Worm (Caenorhabditis elegans) whole organism, L4 larva: ENCODE results near the gene cap-1.
A peak's percentile ranks its signal among the peaks of the same experiment; 100 is the strongest.

Source experiments
- R02D3.7 ChIP-seq: fragments of 150-350 bp; sonication (generic microtip); optimal IDR thresholded peaks from 3 replicates; lab custom pipeline; 2014; ENCODE audit warnings: missing biosample characterization, missing genetic modification characterization
- ama-1 ChIP-seq: fragments of 150-350 bp; optimal IDR thresholded peaks from 2 replicates; lab custom pipeline; 2014; ENCODE audit warnings: inconsistent platforms, mixed read lengths
- lin-1 ChIP-seq: fragments of 200-800 bp; sonication (Bioruptor generic); IDR thresholded peaks from 2 replicates; pipeline ENCODE4 v1.3.6; 2022; ENCODE audit warnings: missing genetic modification reagents, missing genetic modification characterization, missing compliant biosample characterization
- lin-13 ChIP-seq: fragments of 150-350 bp; optimal IDR thresholded peaks from 2 replicates; lab custom pipeline; 2014; ENCODE audit warnings: missing biosample characterization, missing genetic modification reagents, missing genetic modification characterization
- lin-15B ChIP-seq: fragments of 150-350 bp; sonication (generic microtip); optimal IDR thresholded peaks from 3 replicates; lab custom pipeline; 2014; ENCODE audit warnings: missing biosample characterization, missing genetic modification characterization
- mes-2 ChIP-seq: sonication (generic microtip); optimal IDR thresholded peaks from 2 replicates; lab custom pipeline; 2016; ENCODE audit warnings: missing genotype, mild to moderate bottlenecking, missing genetic modification characterization, missing compliant biosample characterization; ENCODE audit not compliant: poor library complexity, severe bottlenecking
- pha-4 ChIP-seq, 2 experiments: fragments of 150-350 bp in 1 of 2; fragments of 200-800 bp in 1 of 2; sonication (Bioruptor generic) in 1 of 2; IDR thresholded peaks in 1 of 2; optimal IDR thresholded peaks in 1 of 2; 2 replicates each; pipeline versions ENCODE4 v1.3.6 to Lab custom; 2014 to 2022; ENCODE audit warnings: missing genetic modification characterization in 2 of 2, missing genetic modification reagents in 2 of 2, missing biosample characterization in 1 of 2, missing compliant biosample characterization in 1 of 2
- rbr-2 ChIP-seq: sonication (generic microtip); optimal IDR thresholded peaks from 2 replicates; lab custom pipeline; 2016; ENCODE audit warnings: missing genotype, missing genetic modification characterization, missing compliant biosample characterization
- skn-1 ChIP-seq: fragments of 150-350 bp; optimal IDR thresholded peaks from 2 replicates; lab custom pipeline; 2014; ENCODE audit warnings: missing biosample characterization, missing genetic modification characterization
- tra-1 ChIP-seq: fragments of 200-800 bp; sonication (Bioruptor generic); IDR thresholded peaks from 2 replicates; pipeline ENCODE4 v1.3.6; 2022; ENCODE audit warnings: missing genetic modification reagents, missing genetic modification characterization, missing compliant biosample characterization
- unc-62 ChIP-seq, 3 experiments: fragments of 150-350 bp in 1 of 3; sonication (generic microtip); optimal IDR thresholded peaks in 2 of 3; peaks in 1 of 3; 1 replicate in 1 of 3; 2 replicates in 2 of 3; lab custom pipeline; 2014 to 2017; ENCODE audit warnings: missing biosample characterization in 3 of 3, missing genetic modification characterization in 3 of 3, missing genetic modification reagents in 3 of 3, missing genotype in 1 of 3
- ztf-11 ChIP-seq: fragments of 150-350 bp; optimal IDR thresholded peaks from 2 replicates; lab custom pipeline; 2014; ENCODE audit warnings: missing biosample characterization, missing genetic modification characterization

ce11 chrIV:7230198-7230597 is at the start of gene cap-1:
- peak; percentile 67 for TF ChIP-seq lin-13
- TF ChIP-seq lin-15B (tag; lab: Kevin White, UChicago) = peak; percentile 17
- no peak for TF ChIP-seq ama-1 (lab: Kevin White, UChicago)
- no peak for TF ChIP-seq skn-1 (tag; lab: Kevin White, UChicago)
- TF ChIP-seq ztf-11 (tag; lab: Kevin White, UChicago) = no peak
- TF ChIP-seq unc-62 (GFP tag; optimal IDR thresholded peaks at IDR 0.05 in 1 of 2; lab: Kevin White, UChicago) = no peak
- TF ChIP-seq unc-62 (tag; optimal IDR thresholded peaks at IDR 0.05; lab: Kevin White, UChicago) = no peak
- TF ChIP-seq tra-1 (GFP tag; lab: Robert Waterston, UW) = no peak
- TF ChIP-seq lin-1 (GFP tag; lab: Robert Waterston, UW) = no peak
- peak; percentile 63 for TF ChIP-seq rbr-2
- TF ChIP-seq mes-2 (tag; lab: Kevin White, UChicago) = peak; percentile 96
- no peak for TF ChIP-seq pha-4 (GFP tag; IDR thresholded peaks at IDR 0.05; lab: Robert Waterston, UW)
- peak; percentile 94 for TF ChIP-seq pha-4 (tag; optimal IDR thresholded peaks at IDR 0.05; lab: Kevin White, UChicago)
- no peak for TF ChIP-seq R02D3.7 (tag; lab: Kevin White, UChicago)
